Fruit fly (Drosophila melanogaster) whole organism, embryonic: Measurements from ENCODE around the gene GramD1B.

Experiments used
- Ada2b ChIP-seq: fragments of 200-800 bp; sonication (Bioruptor generic); IDR thresholded peaks from 2 replicates; pipeline ENCODE4 v1.3.6; 2022; ENCODE audit warnings: missing biosample characterization, missing genetic modification characterization
- Awh ChIP-seq: fragments of 200-800 bp; sonication (Bioruptor generic); IDR thresholded peaks from 2 replicates; pipeline ENCODE4, ENCODE4 v1.3.6; 2022; ENCODE audit warnings: missing biosample characterization, missing genetic modification characterization
- BEAF-32 ChIP-seq: fragments of 200-800 bp; sonication (Bioruptor generic); optimal IDR thresholded peaks from 3 replicates; lab custom pipeline; 2017; ENCODE audit warnings: missing biosample characterization, missing genetic modification characterization, mild to moderate bottlenecking, moderate library complexity, missing genetic modification reagents
- CG10267 ChIP-seq: fragments of 200-800 bp; sonication (Bioruptor generic); optimal IDR thresholded peaks from 2 replicates; lab custom pipeline; 2018; ENCODE audit warnings: missing biosample characterization, mild to moderate bottlenecking, missing genetic modification characterization, moderate library complexity
- CG10979 ChIP-seq: fragments of 200-800 bp; sonication (Bioruptor generic); optimal IDR thresholded peaks from 2 replicates; lab custom pipeline; 2018; ENCODE audit warnings: missing biosample characterization, mild to moderate bottlenecking, missing genetic modification characterization, moderate library complexity
- CG11723 ChIP-seq: fragments of 200-800 bp; sonication (Bioruptor generic); optimal IDR thresholded peaks from 2 replicates; lab custom pipeline; 2017; ENCODE audit warnings: missing biosample characterization, mild to moderate bottlenecking, missing genetic modification characterization
- CG13624 ChIP-seq: fragments of 200-800 bp; sonication (Bioruptor generic); optimal IDR thresholded peaks from 2 replicates; lab custom pipeline; 2016; ENCODE audit warnings: missing biosample characterization, missing genetic modification characterization
- CG13775 ChIP-seq: fragments of 200-800 bp; sonication (Bioruptor generic); optimal IDR thresholded peaks from 3 replicates; lab custom pipeline; 2017; ENCODE audit warnings: missing biosample characterization, mild to moderate bottlenecking, missing genetic modification characterization
- CG14050 ChIP-seq: fragments of 200-800 bp; sonication (Bioruptor generic); IDR thresholded peaks from 3 replicates; pipeline ENCODE4 v1.3.6; 2022; ENCODE audit warnings: missing biosample characterization, missing genetic modification characterization
- CG15479 ChIP-seq: fragments of 200-800 bp; sonication (Bioruptor generic); optimal IDR thresholded peaks from 3 replicates; lab custom pipeline; 2019; ENCODE audit warnings: missing biosample characterization, mild to moderate bottlenecking, missing genetic modification characterization, moderate library complexity
- CG17186 ChIP-seq: fragments of 200-800 bp; sonication (Bioruptor generic); optimal IDR thresholded peaks from 3 replicates; lab custom pipeline; 2017; ENCODE audit warnings: missing biosample characterization, missing genetic modification reagents, missing genetic modification characterization
- CG30020 ChIP-seq: fragments of 200-800 bp; optimal IDR thresholded peaks from 2 replicates; lab custom pipeline; 2019; ENCODE audit warnings: missing biosample characterization, mild to moderate bottlenecking, missing genetic modification characterization, moderate library complexity
- CG30403 ChIP-seq: fragments of 200-800 bp; sonication (Bioruptor generic); optimal IDR thresholded peaks from 3 replicates; lab custom pipeline; 2016; ENCODE audit warnings: missing biosample characterization, missing genetic modification characterization
- CG33557 ChIP-seq: fragments of 200-800 bp; sonication (Bioruptor generic); optimal IDR thresholded peaks from 2 replicates; lab custom pipeline; 2019; ENCODE audit warnings: missing biosample characterization, mild to moderate bottlenecking, missing genetic modification characterization, moderate library complexity
- CG5180 ChIP-seq: fragments of 200-800 bp; sonication (Bioruptor generic); optimal IDR thresholded peaks from 3 replicates; lab custom pipeline; 2017; ENCODE audit warnings: missing biosample characterization, missing genetic modification characterization, mild to moderate bottlenecking, moderate library complexity, missing genetic modification reagents
- CG5245 ChIP-seq: fragments of 200-800 bp; sonication (Bioruptor generic); optimal IDR thresholded peaks from 3 replicates; lab custom pipeline; 2016; ENCODE audit warnings: missing biosample characterization, missing genetic modification characterization
- CG6813 ChIP-seq: fragments of 200-800 bp; sonication (Bioruptor generic); optimal IDR thresholded peaks from 2 replicates; lab custom pipeline; 2017; ENCODE audit warnings: missing biosample characterization, missing genetic modification characterization, mild to moderate bottlenecking, moderate library complexity, missing genetic modification reagents
- CG9932 ChIP-seq: fragments of 200-800 bp; sonication (Bioruptor generic); IDR thresholded peaks from 2 replicates; pipeline ENCODE4 v1.3.6; 2022; ENCODE audit warnings: missing biosample characterization, missing genetic modification characterization
- CoRest ChIP-seq: fragments of 200-800 bp; sonication (Bioruptor generic); optimal IDR thresholded peaks from 3 replicates; lab custom pipeline; 2018; ENCODE audit warnings: missing biosample characterization, mild to moderate bottlenecking, missing genetic modification characterization, moderate library complexity
- D19A ChIP-seq: fragments of 200-800 bp; optimal IDR thresholded peaks from 3 replicates; lab custom pipeline; 2019; ENCODE audit warnings: missing biosample characterization, mild to moderate bottlenecking, missing genetic modification characterization, moderate library complexity
- HmgZ ChIP-seq: fragments of 200-800 bp; sonication (Bioruptor generic); optimal IDR thresholded peaks from 2 replicates; lab custom pipeline; 2018; ENCODE audit warnings: missing biosample characterization, mild to moderate bottlenecking, missing genetic modification characterization
- MBD-R2 ChIP-seq: fragments of 200-800 bp; sonication (Bioruptor generic); IDR thresholded peaks from 2 replicates; pipeline ENCODE4 v1.3.6; 2022; ENCODE audit warnings: missing biosample characterization, missing genetic modification characterization
- NC2β ChIP-seq: fragments of 200-800 bp; sonication (Bioruptor generic); optimal IDR thresholded peaks from 2 replicates; lab custom pipeline; 2016; ENCODE audit warnings: missing biosample characterization, missing genetic modification characterization
- NFAT ChIP-seq: fragments of 200-800 bp; sonication (Bioruptor generic); IDR thresholded peaks from 2 replicates; pipeline ENCODE4 v1.3.6; 2022; ENCODE audit warnings: missing biosample characterization, missing genetic modification characterization
- Opbp ChIP-seq: fragments of 200-800 bp; sonication (Bioruptor generic); IDR thresholded peaks from 3 replicates; pipeline ENCODE4 v1.3.6; 2022; ENCODE audit warnings: missing biosample characterization, missing genetic modification characterization; ENCODE audit not compliant: partially characterized antibody
- Pdp1 ChIP-seq, 2 experiments: fragments of 200-800 bp; sonication (Bioruptor generic); optimal IDR thresholded peaks; 3 replicates each; lab custom pipeline; 2016; ENCODE audit warnings: missing biosample characterization in 2 of 2, missing genetic modification characterization in 2 of 2, mild to moderate bottlenecking in 1 of 2, moderate library complexity in 1 of 2
- Side ChIP-seq: fragments of 200-800 bp; sonication (Bioruptor generic); optimal IDR thresholded peaks from 2 replicates; lab custom pipeline; 2016; ENCODE audit warnings: missing biosample characterization, missing genetic modification characterization
- Sox102F ChIP-seq: fragments of 200-800 bp; sonication (Bioruptor generic); optimal IDR thresholded peaks from 2 replicates; lab custom pipeline; 2018; ENCODE audit warnings: missing biosample characterization, mild to moderate bottlenecking, missing genetic modification characterization, moderate library complexity
- Sry-δ ChIP-seq: fragments of 200-800 bp; sonication (Bioruptor generic); optimal IDR thresholded peaks from 2 replicates; lab custom pipeline; 2016; ENCODE audit warnings: missing biosample characterization, missing genetic modification characterization
- ac ChIP-seq: fragments of 200-800 bp; sonication (Bioruptor generic); optimal IDR thresholded peaks from 3 replicates; lab custom pipeline; 2017; ENCODE audit warnings: missing biosample characterization, mild to moderate bottlenecking, missing genetic modification characterization
- bbx ChIP-seq: fragments of 200-800 bp; sonication (Bioruptor generic); IDR thresholded peaks from 2 replicates; pipeline ENCODE4 v1.3.6; 2022; ENCODE audit warnings: missing biosample characterization, missing genetic modification characterization; ENCODE audit not compliant: partially characterized antibody
- chinmo ChIP-seq: fragments of 200-800 bp; sonication (Bioruptor generic); IDR thresholded peaks from 4 replicates; pipeline ENCODE4 v1.3.6; 2022; ENCODE audit warnings: missing biosample characterization, missing genetic modification characterization; ENCODE audit not compliant: partially characterized antibody
- dan ChIP-seq: fragments of 200-800 bp; sonication (Bioruptor generic); IDR thresholded peaks from 2 replicates; pipeline ENCODE4 v1.3.6; 2022; ENCODE audit warnings: missing biosample characterization, missing genetic modification characterization
- esg ChIP-seq: fragments of 200-800 bp; sonication (Bioruptor generic); conservative IDR thresholded peaks from 2 replicates; pipeline ENCODE4 v1.3.6; 2022; ENCODE audit warnings: missing biosample characterization, missing genetic modification characterization
- fd102C ChIP-seq: fragments of 200-800 bp; sonication (Bioruptor generic); optimal IDR thresholded peaks from 2 replicates; lab custom pipeline; 2018; ENCODE audit warnings: missing biosample characterization, mild to moderate bottlenecking, missing genetic modification characterization, moderate library complexity
- fu2 ChIP-seq: fragments of 200-800 bp; sonication (Bioruptor generic); optimal IDR thresholded peaks from 2 replicates; lab custom pipeline; 2016; ENCODE audit warnings: missing biosample characterization, missing genetic modification characterization
- lilli ChIP-seq: fragments of 200-800 bp; sonication (Bioruptor generic); optimal IDR thresholded peaks from 3 replicates; lab custom pipeline; 2016; ENCODE audit warnings: missing biosample characterization, missing genetic modification characterization
- luna ChIP-seq: fragments of 200-800 bp; sonication (Bioruptor generic); optimal IDR thresholded peaks from 2 replicates; lab custom pipeline; 2016; ENCODE audit warnings: missing biosample characterization, missing genetic modification characterization
- odd ChIP-seq: fragments of 200-800 bp; sonication (Bioruptor generic); optimal IDR thresholded peaks from 2 replicates; lab custom pipeline; 2017; ENCODE audit warnings: missing biosample characterization, mild to moderate bottlenecking, missing genetic modification characterization
- org-1 ChIP-seq: fragments of 200-800 bp; sonication (Bioruptor generic); optimal IDR thresholded peaks from 2 replicates; lab custom pipeline; 2017; ENCODE audit warnings: missing biosample characterization, missing genetic modification characterization
- prd ChIP-seq, 3 experiments: fragments of >200 bp in 2 of 3; fragments of 200-800 bp in 1 of 3; sonication (Bioruptor generic) in 1 of 3; optimal IDR thresholded peaks in 2 of 3; IDR thresholded peaks in 1 of 3; 2 replicates in 2 of 3; 3 replicates in 1 of 3; pipeline versions ENCODE4 v1.3.6 to Lab custom; 2017 to 2022; ENCODE audit warnings: missing biosample characterization in 1 of 3, missing genetic modification characterization in 1 of 3
- row ChIP-seq: fragments of 200-800 bp; sonication (Bioruptor generic); IDR thresholded peaks from 3 replicates; pipeline ENCODE4 v1.3.6; 2022; ENCODE audit warnings: missing biosample characterization, missing genetic modification characterization
- run ChIP-seq: fragments of 200-800 bp; sonication (Bioruptor generic); optimal IDR thresholded peaks from 3 replicates; lab custom pipeline; 2018; ENCODE audit warnings: missing biosample characterization, mild to moderate bottlenecking, missing genetic modification characterization
- scrt ChIP-seq: fragments of 200-800 bp; sonication (Bioruptor generic); optimal IDR thresholded peaks from 2 replicates; lab custom pipeline; 2018; ENCODE audit warnings: missing biosample characterization, mild to moderate bottlenecking, missing genetic modification characterization, moderate library complexity
- sens ChIP-seq: fragments of 200-800 bp; sonication (Bioruptor generic); peaks from one replicate; lab custom pipeline; 2016; ENCODE audit warnings: missing biosample characterization, missing genetic modification characterization
- seq ChIP-seq: fragments of 200-800 bp; sonication (Bioruptor generic); IDR thresholded peaks from 2 replicates; pipeline ENCODE4 v1.3.6; 2022; ENCODE audit warnings: missing biosample characterization, missing genetic modification characterization
- tin ChIP-seq: fragments of 200-800 bp; sonication (Bioruptor generic); optimal IDR thresholded peaks from 3 replicates; lab custom pipeline; 2016; ENCODE audit warnings: missing biosample characterization, missing genetic modification characterization
- tio ChIP-seq: fragments of 200-800 bp; sonication (Bioruptor generic); optimal IDR thresholded peaks from 2 replicates; lab custom pipeline; 2017; ENCODE audit warnings: missing biosample characterization, missing genetic modification characterization, inconsistent platforms
- unc-4 ChIP-seq: fragments of 200-800 bp; sonication (Bioruptor generic); IDR thresholded peaks from 2 replicates; pipeline ENCODE4 v1.3.6; 2022; ENCODE audit warnings: missing biosample characterization, missing genetic modification characterization; ENCODE audit not compliant: partially characterized antibody
- wdn ChIP-seq: fragments of 200-800 bp; sonication (Bioruptor generic); IDR thresholded peaks from 2 replicates; pipeline ENCODE4 v1.3.6; 2022; ENCODE audit warnings: missing biosample characterization, missing genetic modification characterization

Gene GramD1B

dm6 chr2L:3373242-3373641, at the start of gene GramD1B (continued):
- TF ChIP-seq BEAF-32 (GFP tag; lab: Kevin White, UChicago) (peak; percentile 49), odd (no peak), tio (no peak), dan (GFP tag; lab: Robert Waterston, UW) (no peak), ac (GFP tag; lab: Kevin White, UChicago) (no peak), Sry-δ (GFP tag; lab: Kevin White, UChicago) (peak; percentile 32), run (tag; lab: Kevin White, UChicago) (no peak), CG9932 (GFP tag; lab: Robert Waterston, UW) (peak; percentile 61), CG13775 (no peak), fu2 (GFP tag; lab: Kevin White, UChicago) (peak; percentile 7), CG30020 (tag; lab: Kevin White, UChicago) (peak; percentile 11), D19A (tag; lab: Kevin White, UChicago) (no peak), sens (GFP tag; lab: Kevin White, UChicago) (peak; percentile 84), row (no peak), scrt (GFP tag; lab: Kevin White, UChicago) (no peak), lilli (GFP tag; lab: Kevin White, UChicago) (no peak), seq (GFP tag; lab: Robert Waterston, UW) (no peak), Opbp (GFP tag; lab: Robert Waterston, UW) (peak; percentile 44; the same call in 1 of the 3 replicates), Ada2b (GFP tag; lab: Robert Waterston, UW) (no peak), CG33557 (no peak), chinmo (GFP tag; lab: Robert Waterston, UW) (0 out of 4 replicates have a peak, but pooled peaks have one; percentile 28), tin (GFP tag; lab: Kevin White, UChicago) (peak; percentile 4), CG10267 (tag; lab: Kevin White, UChicago) (peak; percentile 96), fd102C (no peak), CG10979 (no peak), wdn (GFP tag; lab: Robert Waterston, UW) (no peak), CoRest (tag; lab: Kevin White, UChicago) (peak; percentile 18), CG11723 (no peak), Awh (no peak), HmgZ (tag; lab: Kevin White, UChicago) (peak; percentile 58), NFAT (GFP tag; lab: Robert Waterston, UW) (0 out of 2 replicates have a peak, but pooled peaks have one; percentile 9), CG13624 (GFP tag; lab: Kevin White, UChicago) (peak; percentile 24), CG17186 (peak; percentile 88), CG5245 (GFP tag; lab: Kevin White, UChicago) (no peak), NC2β (GFP tag; lab: Kevin White, UChicago) (no peak), bbx (peak; percentile 59), Pdp1 (GFP tag; optimal IDR thresholded peaks at IDR 0.05; lab: Kevin White, UChicago) (peak in 1 of 2 experiments; percentile 6), CG6813 (GFP tag; lab: Kevin White, UChicago) (no peak), luna (GFP tag; lab: Kevin White, UChicago) (no peak), CG14050 (GFP tag; lab: Robert Waterston, UW) (0 out of 3 replicates have a peak, but pooled peaks have one; percentile 22), unc-4 (GFP tag; lab: Robert Waterston, UW) (peak; percentile 32; the same call in 1 of the 2 replicates), prd (optimal IDR thresholded peaks at IDR 0.05; lab: Kevin White, UChicago) (no peak), prd (GFP tag; IDR thresholded peaks at IDR 0.05; lab: Robert Waterston, UW) (0 out of 3 replicates have a peak, but pooled peaks have one; percentile 27), CG5180 (no peak), CG15479 (GFP tag; lab: Kevin White, UChicago) (no peak), MBD-R2 (GFP tag; lab: Robert Waterston, UW) (peak; percentile 43; the same call in 1 of the 2 replicates), org-1 (no peak), Sox102F (no peak), Side (GFP tag; lab: Kevin White, UChicago) (peak; percentile 6), CG30403 (GFP tag; lab: Kevin White, UChicago) (peak; percentile 2), esg (GFP tag; lab: Robert Waterston, UW) (no peak)
